Worm (Caenorhabditis elegans) whole organism, early embryonic: Measurements from ENCODE around the gene cpar-1.
A peak's percentile ranks its signal among the peaks of the same experiment; 100 is the strongest.

Experiments used
- B0310.2 ChIP-seq: sonication (generic microtip); optimal IDR thresholded peaks from 2 replicates; lab custom pipeline; 2016; ENCODE audit warnings: mild to moderate bottlenecking, missing genetic modification characterization, missing compliant biosample characterization
- F13C5.2 ChIP-seq: sonication (generic microtip); optimal IDR thresholded peaks from 2 replicates; lab custom pipeline; 2017; ENCODE audit warnings: mild to moderate bottlenecking, missing genetic modification characterization, inconsistent platforms, missing compliant biosample characterization
- aly-1 ChIP-seq: sonication (generic microtip); optimal IDR thresholded peaks from 2 replicates; lab custom pipeline; 2016; ENCODE audit warnings: missing genetic modification characterization, missing compliant biosample characterization
- ama-1 ChIP-seq: fragments of 150-350 bp; optimal IDR thresholded peaks from 2 replicates; lab custom pipeline; 2014
- ceh-13 ChIP-seq: fragments of 200-800 bp; sonication (Bioruptor generic); optimal IDR thresholded peaks from 2 replicates; lab custom pipeline; 2018; ENCODE audit warnings: mild to moderate bottlenecking, missing genetic modification characterization, missing compliant biosample characterization
- ceh-36 ChIP-seq: sonication (generic microtip); optimal IDR thresholded peaks from 2 replicates; lab custom pipeline; 2016; ENCODE audit warnings: missing genetic modification characterization, inconsistent platforms, missing compliant biosample characterization
- ets-7 ChIP-seq: sonication (generic microtip); optimal IDR thresholded peaks from 2 replicates; lab custom pipeline; 2016; ENCODE audit warnings: missing genotype, missing genetic modification characterization, missing compliant biosample characterization
- flt-1 ChIP-seq: fragments of 200-800 bp; sonication (Bioruptor generic); IDR thresholded peaks from 2 replicates; pipeline ENCODE4 v1.3.6; 2022; ENCODE audit warnings: missing genetic modification characterization, missing compliant biosample characterization
- hmbx-1 ChIP-seq: sonication (generic microtip); optimal IDR thresholded peaks from 2 replicates; lab custom pipeline; 2016; ENCODE audit warnings: mild to moderate bottlenecking, missing genetic modification characterization, missing compliant biosample characterization
- hmg-4 ChIP-seq: fragments of 200-800 bp; sonication (Bioruptor generic); optimal IDR thresholded peaks from 2 replicates; lab custom pipeline; 2018; ENCODE audit warnings: mild to moderate bottlenecking, missing genetic modification characterization, missing compliant biosample characterization
- hnd-1 ChIP-seq: sonication (generic microtip); optimal IDR thresholded peaks from 2 replicates; lab custom pipeline; 2016; ENCODE audit warnings: missing genetic modification characterization, missing compliant biosample characterization
- pes-1 ChIP-seq: fragments of 200-800 bp; sonication (Bioruptor generic); IDR thresholded peaks from 2 replicates; pipeline ENCODE4 v1.3.6; 2022; ENCODE audit warnings: missing genetic modification reagents, missing genetic modification characterization, missing compliant biosample characterization
- scrt-1 ChIP-seq: fragments of 200-800 bp; sonication (Bioruptor generic); IDR thresholded peaks from 2 replicates; pipeline ENCODE4 v1.3.6; 2022; ENCODE audit warnings: missing genetic modification characterization, missing compliant biosample characterization
- sea-1 ChIP-seq: fragments of 200-800 bp; sonication (Bioruptor generic); conservative IDR thresholded peaks from 2 replicates; pipeline ENCODE4 v1.3.6; 2022; ENCODE audit warnings: missing genetic modification characterization, missing compliant biosample characterization
- tbx-11 ChIP-seq: fragments of 200-800 bp; sonication (Bioruptor generic); IDR thresholded peaks from 2 replicates; pipeline ENCODE4 v1.3.6; 2022; ENCODE audit warnings: missing genetic modification characterization, missing compliant biosample characterization
- tbx-37 ChIP-seq: fragments of 200-800 bp; sonication (Bioruptor generic); conservative IDR thresholded peaks from 2 replicates; pipeline ENCODE4 v1.3.6; 2022; ENCODE audit warnings: missing genetic modification reagents, missing genetic modification characterization, missing compliant biosample characterization
- tra-4 ChIP-seq: sonication (generic microtip); optimal IDR thresholded peaks from 2 replicates; lab custom pipeline; 2017; ENCODE audit warnings: missing genetic modification characterization, missing compliant biosample characterization

The cpar-1 gene

DNA sequence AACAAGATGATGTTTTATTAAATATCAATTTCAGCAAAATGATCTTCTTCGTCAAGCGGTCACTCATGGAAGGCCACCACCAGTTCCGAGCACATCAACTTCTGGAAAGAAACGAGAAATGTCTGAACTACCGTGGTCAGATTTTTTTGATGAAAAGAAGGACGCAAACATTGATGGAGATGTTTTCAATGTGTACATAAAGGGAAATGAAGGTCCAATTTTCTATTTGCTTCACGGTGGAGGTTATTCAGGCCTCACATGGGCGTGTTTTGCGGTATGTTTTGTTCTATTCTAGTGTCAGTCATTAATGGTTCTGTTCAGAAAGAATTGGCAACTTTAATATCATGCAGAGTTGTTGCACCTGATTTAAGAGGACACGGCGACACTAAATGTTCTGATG lies 32.0 kb downstream of the cpar-1 start, which contains the start of gene B0464.6:
TSS of gene B0464.6 (minus strand) at position 101 of the 400 bp plus-strand sequence.
- no peak for TF ChIP-seq scrt-1
- no peak for TF ChIP-seq tra-4 (tag; lab: Kevin White, UChicago)
- no peak for TF ChIP-seq tbx-11 (GFP tag; lab: Robert Waterston, UW)
- no peak for TF ChIP-seq ama-1
- TF ChIP-seq ceh-13, result no peak
- TF ChIP-seq B0310.2 (tag; lab: Kevin White, UChicago), result no peak
- no peak for TF ChIP-seq F13C5.2 (tag; lab: Kevin White, UChicago)
- no peak for TF ChIP-seq tbx-37 (GFP tag; lab: Robert Waterston, UW)
- no peak for TF ChIP-seq hmbx-1 (tag; lab: Kevin White, UChicago)
- no peak for TF ChIP-seq flt-1 (GFP tag; lab: Robert Waterston, UW)
- TF ChIP-seq ceh-36, result no peak
- TF ChIP-seq ets-7 (tag; lab: Kevin White, UChicago), result no peak
- TF ChIP-seq hmg-4 (GFP tag; lab: Kevin White, UChicago), result no peak
- no peak for TF ChIP-seq sea-1 (GFP tag; lab: Robert Waterston, UW)
- TF ChIP-seq pes-1 (GFP tag; lab: Robert Waterston, UW), result no peak
- TF ChIP-seq hnd-1, result no peak

DNA sequence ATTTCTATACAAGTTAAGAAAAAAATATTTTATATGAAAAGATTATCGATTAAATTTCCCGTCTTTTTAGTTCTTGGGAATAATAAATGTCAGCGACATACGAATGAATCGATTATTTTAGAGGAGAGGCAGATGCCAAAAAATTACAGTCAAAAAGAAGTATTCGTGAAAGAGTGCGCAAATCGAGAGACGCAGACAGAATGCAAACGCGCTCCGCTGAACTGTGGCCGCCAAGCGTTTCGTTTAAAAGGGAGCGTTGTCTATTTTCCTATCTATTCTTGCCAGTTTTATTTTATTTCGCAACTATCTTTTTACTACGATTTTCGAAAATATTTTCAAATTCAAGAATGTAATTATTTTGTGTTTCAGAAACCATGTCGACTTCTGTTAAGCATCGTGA lies 33.2 kb downstream of the cpar-1 start, which contains the start of gene baf-1:
TSS of gene baf-1 (plus strand) at position 370 of the 400 bp plus-strand sequence.
- TF ChIP-seq hmg-4 (GFP tag; lab: Kevin White, UChicago) (peak; percentile 18), pes-1 (GFP tag; lab: Robert Waterston, UW) (no peak)

DNA sequence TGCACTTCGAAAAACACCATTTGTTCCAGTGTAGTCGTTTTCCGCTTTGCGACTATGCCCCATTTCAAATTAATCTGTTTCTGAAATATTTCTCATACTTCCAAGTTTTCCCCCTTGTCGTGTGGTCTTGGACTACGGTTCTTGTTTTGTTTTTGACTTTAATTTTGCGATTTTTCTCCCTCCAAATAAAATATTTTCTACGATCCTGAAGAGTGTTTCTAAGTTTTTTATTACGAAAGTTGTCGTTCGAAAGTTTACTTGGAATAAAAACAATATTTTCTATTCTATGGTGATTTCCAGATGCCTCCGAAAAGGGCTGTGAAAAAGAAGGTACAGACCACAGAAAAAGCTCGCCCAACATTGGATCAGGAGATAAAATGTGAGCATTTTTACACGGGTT lies 34.0 kb downstream of the cpar-1 start, which contains the start of gene tag-342:
TSS of gene tag-342 (plus strand) at position 301 of the 400 bp plus-strand sequence.
- TF ChIP-seq B0310.2 (tag; lab: Kevin White, UChicago), result no peak
- no peak for TF ChIP-seq hnd-1
- TF ChIP-seq ceh-36, result no peak
- TF ChIP-seq flt-1 (GFP tag; lab: Robert Waterston, UW), result no peak
- TF ChIP-seq pes-1 (GFP tag; lab: Robert Waterston, UW), result no peak
- no peak for TF ChIP-seq ama-1
- TF ChIP-seq tbx-11 (GFP tag; lab: Robert Waterston, UW), result no peak
- no peak for TF ChIP-seq tbx-37 (GFP tag; lab: Robert Waterston, UW)
- no peak for TF ChIP-seq ceh-13
- TF ChIP-seq F13C5.2 (tag; lab: Kevin White, UChicago), result no peak
- TF ChIP-seq aly-1, result no peak
- TF ChIP-seq hmbx-1 (tag; lab: Kevin White, UChicago), result no peak

DNA sequence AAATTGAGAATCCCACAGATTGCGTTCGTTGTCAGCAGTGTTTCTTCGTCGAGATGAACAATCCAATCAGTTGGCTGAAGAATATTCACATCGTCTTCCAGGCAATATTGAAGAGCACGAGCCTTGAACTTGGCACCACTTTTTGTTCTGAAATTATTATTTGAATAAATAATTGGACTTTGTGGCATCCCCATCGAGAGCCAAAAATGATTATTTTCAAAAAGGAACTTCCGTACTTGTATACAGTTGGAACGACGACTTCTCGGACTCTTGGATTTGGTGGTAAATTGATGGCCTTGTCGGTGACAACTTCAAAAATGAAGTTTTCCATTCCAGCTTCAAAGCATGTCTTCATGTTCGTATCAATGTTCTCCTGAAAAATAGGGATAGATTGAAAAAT lies 38.1 kb downstream of the cpar-1 start:
- TF ChIP-seq scrt-1 (no peak), ama-1 (no peak), tbx-11 (GFP tag; lab: Robert Waterston, UW) (no peak)

DNA sequence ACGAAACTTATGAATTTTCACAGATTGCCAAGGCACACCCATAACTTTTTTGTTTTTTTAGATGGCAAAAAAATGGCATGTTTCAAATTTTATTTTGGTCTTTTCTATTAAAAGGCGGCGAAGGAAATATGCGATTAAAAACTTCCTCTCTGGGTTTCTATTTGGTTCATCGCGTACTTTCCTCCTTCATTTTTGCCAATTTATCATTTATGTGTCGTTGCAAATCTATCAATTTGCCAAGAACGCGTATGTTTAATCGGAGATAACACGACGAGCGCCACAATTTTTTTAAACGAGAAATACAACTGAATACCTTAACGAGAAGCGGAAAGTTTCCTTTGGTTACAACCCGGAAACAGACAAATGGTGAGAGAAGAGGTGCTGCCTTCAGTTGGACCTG lies 38.6 kb downstream of the cpar-1 start:
- TF ChIP-seq sea-1 (GFP tag; lab: Robert Waterston, UW) (no peak), pes-1 (GFP tag; lab: Robert Waterston, UW) (no peak), tbx-37 (GFP tag; lab: Robert Waterston, UW) (no peak), tra-4 (tag; lab: Kevin White, UChicago) (no peak), tbx-11 (GFP tag; lab: Robert Waterston, UW) (no peak), ama-1 (no peak), hmg-4 (GFP tag; lab: Kevin White, UChicago) (no peak), hnd-1 (no peak), ets-7 (tag; lab: Kevin White, UChicago) (no peak), ceh-36 (no peak), ceh-13 (no peak), scrt-1 (no peak), F13C5.2 (tag; lab: Kevin White, UChicago) (no peak), flt-1 (GFP tag; lab: Robert Waterston, UW) (no peak), aly-1 (no peak)

DNA sequence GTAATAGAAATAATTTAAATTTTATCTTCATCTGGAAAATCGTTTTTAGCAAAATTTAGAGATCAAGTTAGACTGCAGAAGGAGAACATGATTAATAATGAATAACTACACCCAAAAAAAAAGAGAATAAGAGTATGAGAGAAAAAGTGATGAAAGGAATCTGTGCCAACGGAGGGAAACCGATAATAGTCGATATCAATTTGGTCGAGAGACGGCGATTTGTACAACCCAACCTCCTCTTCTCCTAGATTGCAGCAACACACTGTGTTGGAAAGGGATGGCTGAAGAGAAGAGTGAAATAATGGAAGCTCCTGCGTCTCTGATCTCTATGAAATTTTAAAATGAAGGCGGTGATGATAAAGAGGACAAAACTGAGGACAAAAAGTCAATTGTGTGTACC lies 40.6 kb downstream of the cpar-1 start:
- TF ChIP-seq ets-7 (tag; lab: Kevin White, UChicago) (no peak), hmg-4 (GFP tag; lab: Kevin White, UChicago) (no peak), scrt-1 (no peak), hmbx-1 (tag; lab: Kevin White, UChicago) (no peak), tbx-11 (GFP tag; lab: Robert Waterston, UW) (no peak), hnd-1 (no peak), ceh-13 (no peak), flt-1 (GFP tag; lab: Robert Waterston, UW) (no peak), tbx-37 (GFP tag; lab: Robert Waterston, UW) (no peak), ceh-36 (no peak), F13C5.2 (tag; lab: Kevin White, UChicago) (no peak), ama-1 (no peak), pes-1 (GFP tag; lab: Robert Waterston, UW) (no peak)

DNA sequence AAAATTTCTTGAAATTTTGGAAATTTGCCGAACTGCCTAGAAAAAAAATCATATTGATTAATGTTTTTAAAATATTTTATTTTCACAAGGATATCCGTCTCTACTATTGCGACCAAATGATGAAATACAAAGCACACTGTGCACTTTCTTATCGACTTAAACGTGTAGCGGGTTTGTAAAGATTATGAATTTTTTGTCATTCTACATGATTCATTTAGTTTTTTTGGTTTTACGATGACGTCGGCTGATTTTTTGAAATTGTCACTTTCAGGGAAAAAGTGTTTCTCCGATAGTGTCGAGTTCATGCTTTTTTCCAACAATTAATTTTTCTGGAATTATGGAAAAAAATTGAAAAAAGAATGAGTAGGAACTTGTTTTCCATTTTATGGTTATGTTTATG lies 42.7 kb downstream of the cpar-1 start:
- TF ChIP-seq tbx-11 (GFP tag; lab: Robert Waterston, UW) (no peak), hmg-4 (GFP tag; lab: Kevin White, UChicago) (no peak), tra-4 (tag; lab: Kevin White, UChicago) (no peak), ceh-36 (no peak), pes-1 (GFP tag; lab: Robert Waterston, UW) (no peak), sea-1 (GFP tag; lab: Robert Waterston, UW) (no peak), scrt-1 (no peak)

DNA sequence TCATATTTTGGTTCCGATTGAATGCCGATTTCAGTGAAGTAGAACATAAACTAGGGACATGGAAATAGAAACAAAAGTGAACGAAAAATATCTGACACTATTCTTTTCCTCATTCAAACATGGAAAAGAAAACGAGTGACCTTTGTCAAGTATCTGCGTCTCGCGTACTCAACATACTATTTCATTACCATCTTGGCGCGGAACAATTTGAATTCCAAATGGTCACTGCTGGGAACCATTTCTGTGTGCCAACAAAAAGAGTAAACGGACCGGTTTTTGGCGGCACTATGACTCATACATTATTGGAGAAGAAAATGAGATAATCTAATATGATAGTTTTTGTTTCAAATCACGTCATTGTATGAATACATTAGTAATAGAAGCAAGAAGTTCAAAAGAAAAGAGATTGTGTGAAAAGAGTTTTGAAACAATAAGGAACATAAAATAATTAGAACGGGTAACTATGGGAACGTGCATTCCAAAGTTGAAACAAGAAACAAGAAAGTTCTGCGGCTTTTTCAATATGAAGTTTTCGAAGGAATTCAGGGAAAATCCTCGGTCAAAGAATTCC lies 48.7 kb downstream of the cpar-1 start:
- TF ChIP-seq scrt-1 (no peak), tbx-37 (GFP tag; lab: Robert Waterston, UW) (no peak), B0310.2 (tag; lab: Kevin White, UChicago) (no peak), tra-4 (tag; lab: Kevin White, UChicago) (no peak), tbx-11 (GFP tag; lab: Robert Waterston, UW) (no peak), sea-1 (GFP tag; lab: Robert Waterston, UW) (no peak), aly-1 (no peak), ceh-36 (no peak), hnd-1 (no peak), flt-1 (GFP tag; lab: Robert Waterston, UW) (no peak), ets-7 (tag; lab: Kevin White, UChicago) (no peak), hmbx-1 (tag; lab: Kevin White, UChicago) (no peak), F13C5.2 (tag; lab: Kevin White, UChicago) (no peak)
